Fruit fly (Drosophila melanogaster): ENCODE measurements around the gene Atxn7.

The Atxn7 gene

dm6 chr2L:2380805-2381204 lies 5.2 kb downstream of the Atxn7 start, which contains the start of gene Eogt (continued):
- TF ChIP-seq Opbp (GFP tag; IDR thresholded peaks at IDR 0.05; ENCODE audit: partially characterized antibody) (no peak), ATbp (GFP tag; optimal IDR thresholded peaks at IDR 0.05) (peak; percentile 89), sim (GFP tag; IDR thresholded peaks at IDR 0.05) (peak; percentile 92), ci (GFP tag; IDR thresholded peaks at IDR 0.05) (peak; percentile 98), pzg (GFP tag; optimal IDR thresholded peaks at IDR 0.05) (peak; percentile 47), wor (GFP tag; IDR thresholded peaks at IDR 0.05) (peak; percentile 96), Lim3 (GFP tag; IDR thresholded peaks at IDR 0.05) (peak; percentile 84), vfl (GFP tag; optimal IDR thresholded peaks at IDR 0.05) (peak; percentile 73), abd-A (tag; optimal IDR thresholded peaks at IDR 0.05) (peak; percentile 76), NFAT (GFP tag; IDR thresholded peaks at IDR 0.05) (peak; percentile 95), CG13424 (tag; optimal IDR thresholded peaks at IDR 0.05) (peak; percentile 95), Rx (GFP tag; IDR thresholded peaks at IDR 0.05) (peak; percentile 94), nom (GFP tag; optimal IDR thresholded peaks at IDR 0.05) (peak; percentile 81), slbo (GFP tag; IDR thresholded peaks at IDR 0.05) (peak; percentile 98), Sry-β (GFP tag; optimal IDR thresholded peaks at IDR 0.05) (peak; percentile 38), bbx (GFP tag; IDR thresholded peaks at IDR 0.05; ENCODE audit: partially characterized antibody) (no peak), CG6689 (GFP tag; IDR thresholded peaks at IDR 0.05) (peak; percentile 97), TFAM (GFP tag; optimal IDR thresholded peaks at IDR 0.05) (peak; percentile 41), croc (GFP tag; conservative IDR thresholded peaks at IDR 0.05) (peak; percentile 97), CG32767 (GFP tag; IDR thresholded peaks at IDR 0.05) (peak; percentile 94), Dip2 (GFP tag; IDR thresholded peaks at IDR 0.05) (peak; percentile 46; the same call in 1 of the 2 replicates), Optix (GFP tag; IDR thresholded peaks at IDR 0.05) (peak; percentile 93), psq (GFP tag; optimal IDR thresholded peaks at IDR 0.05) (peak; percentile 77), CG5245 (GFP tag; optimal IDR thresholded peaks at IDR 0.05) (peak; percentile 85), CG2202 (tag; optimal IDR thresholded peaks at IDR 0.05) (peak; percentile 92), CG8359 (GFP tag; optimal IDR thresholded peaks at IDR 0.05; ENCODE audit: borderline replicate concordance) (no peak), Xrp1 (GFP tag; IDR thresholded peaks at IDR 0.05) (peak; percentile 98), CG1603 (tag; optimal IDR thresholded peaks at IDR 0.05) (peak; percentile 98), esg (GFP tag; conservative IDR thresholded peaks at IDR 0.05) (peak; percentile 96), CG4617 (GFP tag; optimal IDR thresholded peaks at IDR 0.05; ENCODE audit: borderline replicate concordance) (peak; percentile 92), Tbp (GFP tag; optimal IDR thresholded peaks at IDR 0.05) (no peak), NC2α (GFP tag; optimal IDR thresholded peaks at IDR 0.05) (peak; percentile 36), CG15011 (GFP tag; optimal IDR thresholded peaks at IDR 0.05) (peak; percentile 78), Stat92E (GFP tag; optimal IDR thresholded peaks at IDR 0.05) (peak in 1 of 3 experiments; percentile 79), CG2199 (GFP tag; IDR thresholded peaks at IDR 0.05) (peak; percentile 96), CG11723 (GFP tag; optimal IDR thresholded peaks at IDR 0.05) (peak; percentile 75), ewg (GFP tag; optimal IDR thresholded peaks at IDR 0.05) (peak; percentile 84), CG18619 (GFP tag; optimal IDR thresholded peaks at IDR 0.05) (peak; percentile 88), inv (GFP tag; IDR thresholded peaks at IDR 0.05; ENCODE audit: partially characterized antibody) (no peak), grau (tag; optimal IDR thresholded peaks at IDR 0.05) (peak; percentile 94), disco-r (GFP tag; optimal IDR thresholded peaks at IDR 0.05) (peak; percentile 32), CG6813 (GFP tag; optimal IDR thresholded peaks at IDR 0.05) (peak; percentile 76), CG2712 (tag; optimal IDR thresholded peaks at IDR 0.05) (peak; percentile 95), CG11093 (GFP tag; IDR thresholded peaks at IDR 0.05) (peak; percentile 96), gsb-n (tag; optimal IDR thresholded peaks at IDR 0.05) (peak; percentile 94), cg (GFP tag; optimal IDR thresholded peaks at IDR 0.05) (no peak), gsb (GFP tag; IDR thresholded peaks at IDR 0.05) (peak; percentile 92), CG1602 (GFP tag; optimal IDR thresholded peaks at IDR 0.05) (peak; percentile 95), gcm (GFP tag; optimal IDR thresholded peaks at IDR 0.05) (peak; percentile 93), sens-2 (GFP tag; IDR thresholded peaks at IDR 0.05) (peak; percentile 95), CG8478 (optimal IDR thresholded peaks at IDR 0.05) (no peak)

All from whole organism, embryonic.